Worm (Caenorhabditis elegans) whole organism, L3 larva: Measurements from ENCODE around the gene hal-2.

ENCODE experiments used
- R02D3.7 ChIP-seq: fragments of 150-350 bp; optimal IDR thresholded peaks from 2 replicates; lab custom pipeline; 2014; ENCODE audit warnings: missing biosample characterization, missing genetic modification characterization
- ZK546.5 ChIP-seq: sonication (generic microtip); optimal IDR thresholded peaks from 2 replicates; lab custom pipeline; 2017; ENCODE audit warnings: missing biosample characterization, missing genetic modification characterization
- ama-1 ChIP-seq: fragments of 150-350 bp; optimal IDR thresholded peaks from 2 replicates; lab custom pipeline; 2018
- ceh-16 ChIP-seq: sonication (generic microtip); optimal IDR thresholded peaks from 2 replicates; lab custom pipeline; 2017; ENCODE audit warnings: missing biosample characterization, missing genetic modification characterization
- ceh-28 ChIP-seq: fragments of 150-350 bp; optimal IDR thresholded peaks from 2 replicates; lab custom pipeline; 2014; ENCODE audit warnings: missing biosample characterization, missing genetic modification reagents, missing genetic modification characterization
- ceh-82 ChIP-seq: fragments of 150-350 bp; optimal IDR thresholded peaks from 2 replicates; lab custom pipeline; 2014; ENCODE audit warnings: missing biosample characterization, missing genetic modification characterization
- daf-12 ChIP-seq: fragments of 150-350 bp; optimal IDR thresholded peaks from 2 replicates; lab custom pipeline; 2014; ENCODE audit warnings: missing biosample characterization, missing genetic modification reagents, missing genetic modification characterization
- egl-27 ChIP-seq: sonication (generic microtip); optimal IDR thresholded peaks from 4 replicates; lab custom pipeline; 2017; ENCODE audit warnings: missing biosample characterization, missing genetic modification reagents, missing genetic modification characterization
- elt-1 ChIP-seq: fragments of 150-350 bp; optimal IDR thresholded peaks from 2 replicates; lab custom pipeline; 2014; ENCODE audit warnings: missing biosample characterization, missing genetic modification characterization
- elt-3 ChIP-seq, 3 experiments: fragments of 150-350 bp in 1 of 3; sonication (generic microtip) in 2 of 3; optimal IDR thresholded peaks; 2 replicates in 2 of 3; 4 replicates in 1 of 3; lab custom pipeline; 2014 to 2017; ENCODE audit warnings: missing biosample characterization in 3 of 3, missing genetic modification characterization in 3 of 3
- eor-1 ChIP-seq, 2 experiments: fragments of 150-350 bp; optimal IDR thresholded peaks; 2 replicates each; lab custom pipeline; 2014 to 2018; ENCODE audit warnings: missing biosample characterization in 2 of 2, missing genetic modification characterization in 2 of 2
- fkh-10 ChIP-seq: sonication (generic microtip); optimal IDR thresholded peaks from 2 replicates; lab custom pipeline; 2017; ENCODE audit warnings: missing biosample characterization, missing genetic modification reagents, missing genetic modification characterization
- fkh-2 ChIP-seq: fragments of 150-350 bp; optimal IDR thresholded peaks from 2 replicates; lab custom pipeline; 2014; ENCODE audit warnings: missing biosample characterization, missing genetic modification reagents, missing genetic modification characterization
- hmg-11 ChIP-seq: sonication (generic microtip); optimal IDR thresholded peaks from 2 replicates; lab custom pipeline; 2016; ENCODE audit warnings: missing genetic modification characterization, missing compliant biosample characterization
- jun-1 ChIP-seq: fragments of 150-350 bp; optimal IDR thresholded peaks from 2 replicates; lab custom pipeline; 2014; ENCODE audit warnings: missing biosample characterization, missing genetic modification reagents, missing genetic modification characterization
- lin-15B ChIP-seq: fragments of 150-350 bp; optimal IDR thresholded peaks from 2 replicates; lab custom pipeline; 2014; ENCODE audit warnings: missing biosample characterization, missing genetic modification characterization
- lin-39 ChIP-seq: fragments of 150-350 bp; optimal IDR thresholded peaks from 2 replicates; lab custom pipeline; 2018; ENCODE audit warnings: missing biosample characterization, missing genetic modification reagents, missing genetic modification characterization
- lsy-12 ChIP-seq: sonication (generic microtip); optimal IDR thresholded peaks from 2 replicates; lab custom pipeline; 2016; ENCODE audit warnings: mild to moderate bottlenecking, missing genetic modification characterization, missing compliant biosample characterization
- mml-1 ChIP-seq: fragments of 150-350 bp; sonication (generic microtip); optimal IDR thresholded peaks from 3 replicates; lab custom pipeline; 2014; ENCODE audit warnings: missing biosample characterization, missing genetic modification characterization
- nfya-1 ChIP-seq: sonication (generic microtip); optimal IDR thresholded peaks from 2 replicates; lab custom pipeline; 2017; ENCODE audit warnings: missing genetic modification characterization, mild to moderate bottlenecking, missing compliant biosample characterization, antibody characterized with exemption, moderate library complexity; ENCODE audit not compliant: insufficient read depth
- nhr-11 ChIP-seq: fragments of 150-350 bp; optimal IDR thresholded peaks from 2 replicates; lab custom pipeline; 2014; ENCODE audit warnings: missing biosample characterization, missing genetic modification characterization
- nhr-12 ChIP-seq: fragments of 150-350 bp; optimal IDR thresholded peaks from 2 replicates; lab custom pipeline; 2014; ENCODE audit warnings: missing biosample characterization, missing genetic modification characterization
- nhr-23 ChIP-seq: fragments of 150-350 bp; optimal IDR thresholded peaks from 2 replicates; lab custom pipeline; 2014; ENCODE audit warnings: missing biosample characterization, missing genetic modification reagents, missing genetic modification characterization
- nhr-25 ChIP-seq: sonication (generic microtip); optimal IDR thresholded peaks from 2 replicates; lab custom pipeline; 2017; ENCODE audit warnings: missing biosample characterization, missing genetic modification characterization
- nhr-43 ChIP-seq: sonication (generic microtip); optimal IDR thresholded peaks from 2 replicates; lab custom pipeline; 2016; ENCODE audit warnings: mild to moderate bottlenecking, missing genetic modification characterization, missing compliant biosample characterization; ENCODE audit not compliant: poor library complexity, severe bottlenecking
- nhr-67 ChIP-seq: fragments of 150-350 bp; optimal IDR thresholded peaks from 2 replicates; lab custom pipeline; 2014; ENCODE audit warnings: missing biosample characterization, missing genetic modification characterization
- nhr-77 ChIP-seq: fragments of 150-350 bp; optimal IDR thresholded peaks from 2 replicates; lab custom pipeline; 2014; ENCODE audit warnings: missing biosample characterization, missing genetic modification characterization
- pha-4 ChIP-seq: fragments of 150-350 bp; optimal IDR thresholded peaks from 2 replicates; lab custom pipeline; 2014; ENCODE audit warnings: missing biosample characterization, missing genetic modification reagents, missing genetic modification characterization
- pqm-1 ChIP-seq: fragments of 150-350 bp; optimal IDR thresholded peaks from 2 replicates; lab custom pipeline; 2017; ENCODE audit warnings: missing biosample characterization, missing genetic modification characterization, inconsistent platforms
- sea-2 ChIP-seq: fragments of 150-350 bp; sonication (generic microtip); optimal IDR thresholded peaks from 4 replicates; lab custom pipeline; 2014; ENCODE audit warnings: missing biosample characterization, missing genetic modification reagents, missing genetic modification characterization
- skn-1 ChIP-seq: fragments of 150-350 bp; optimal IDR thresholded peaks from 2 replicates; lab custom pipeline; 2014; ENCODE audit warnings: missing biosample characterization, missing genetic modification characterization
- snpc-4 ChIP-seq: fragments of 150-350 bp; optimal IDR thresholded peaks from 2 replicates; lab custom pipeline; 2014; ENCODE audit warnings: missing biosample characterization, missing genetic modification characterization
- unc-39 ChIP-seq: sonication (generic microtip); optimal IDR thresholded peaks from 4 replicates; lab custom pipeline; 2017; ENCODE audit warnings: missing biosample characterization, missing genetic modification characterization
- unc-62 ChIP-seq: fragments of 150-350 bp; sonication (generic microtip); optimal IDR thresholded peaks from 4 replicates; lab custom pipeline; 2014; ENCODE audit warnings: missing biosample characterization, missing genetic modification reagents, missing genetic modification characterization
- zag-1 ChIP-seq: fragments of 150-350 bp; optimal IDR thresholded peaks from 2 replicates; lab custom pipeline; 2014; ENCODE audit warnings: missing biosample characterization, missing genetic modification characterization

hal-2 gene

ce11 chrIII:10126375-10126774 is 37.6 kb upstream of the hal-2 start:
- TF ChIP-seq daf-12 (tag; lab: Kevin White, UChicago): no peak
- no peak for TF ChIP-seq ceh-16 (tag; lab: Kevin White, UChicago)
- TF ChIP-seq nhr-12: no peak
- TF ChIP-seq nhr-25 (tag; lab: Kevin White, UChicago): no peak
- TF ChIP-seq elt-1 (tag; lab: Kevin White, UChicago): peak; percentile 11
- TF ChIP-seq lin-39 (tag; lab: Kevin White, UChicago): peak; percentile 74
- TF ChIP-seq jun-1 (tag; lab: Kevin White, UChicago): no peak
- no peak for TF ChIP-seq unc-62 (GFP tag; lab: Kevin White, UChicago)

ce11 chrIII:10123586-10124233 is 35.0 kb upstream of the hal-2 start, which contains the start of gene ttll-4:
TSS of gene ttll-4 (plus strand) at chrIII:10124183.
- TF ChIP-seq ZK546.5 (no peak), lin-39 (tag; lab: Kevin White, UChicago) (peak; percentile 9), nfya-1 (tag; lab: Kevin White, UChicago) (peak; percentile 43), elt-3 (tag; optimal IDR thresholded peaks at IDR 0.05; lab: Kevin White, UChicago) (no peak), zag-1 (tag; lab: Kevin White, UChicago) (no peak), ceh-82 (tag; lab: Kevin White, UChicago) (no peak), R02D3.7 (tag; lab: Kevin White, UChicago) (peak; percentile 76), pqm-1 (tag; lab: Kevin White, UChicago) (no peak), nhr-43 (tag; lab: Kevin White, UChicago) (peak; percentile 51), lin-15B (tag; lab: Kevin White, UChicago) (peak; percentile 60)

ce11 chrIII:10120076-10120831 is 31.5 kb upstream of the hal-2 start, which contains the start of the genes gtf-2H3 and ham-3:
TSS of gene gtf-2H3 (minus strand) at chrIII:10120148.
TSS of gene ham-3 (plus strand) at chrIII:10120781.
- TF ChIP-seq ZK546.5 (no peak), nhr-77 (no peak), hmg-11 (tag; lab: Kevin White, UChicago) (peak; percentile 33), sea-2 (GFP tag; lab: Kevin White, UChicago) (no peak), nhr-25 (tag; lab: Kevin White, UChicago) (no peak), ceh-28 (peak; percentile 79), nfya-1 (tag; lab: Kevin White, UChicago) (peak; percentile 41)

ce11 chrIII:10118818-10119217 is 30.1 kb upstream of the hal-2 start, which contains the start of gene ZK1128.3:
TSS of gene ZK1128.3 (minus strand) at chrIII:10118918.
- TF ChIP-seq nhr-77 (no peak), elt-1 (tag; lab: Kevin White, UChicago) (no peak), nhr-11 (no peak), ama-1 (no peak), fkh-10 (GFP tag; lab: Kevin White, UChicago) (no peak), mml-1 (tag; lab: Kevin White, UChicago) (no peak)

ce11 chrIII:10114662-10115061 is 25.9 kb upstream of the hal-2 start, which contains the start of the genes ZK1128.1 and mett-10:
TSS of gene ZK1128.1 (minus strand) at chrIII:10114760.
TSS of gene mett-10 (plus strand) at chrIII:10115036.
- no peak for TF ChIP-seq ceh-16 (tag; lab: Kevin White, UChicago)
- no peak for TF ChIP-seq elt-1 (tag; lab: Kevin White, UChicago)
- peak; percentile 85 for TF ChIP-seq R02D3.7 (tag; lab: Kevin White, UChicago)
- TF ChIP-seq lsy-12 (tag; lab: Kevin White, UChicago): no peak
- TF ChIP-seq sea-2 (GFP tag; lab: Kevin White, UChicago): no peak
- no peak for TF ChIP-seq nhr-43 (tag; lab: Kevin White, UChicago)
- no peak for TF ChIP-seq unc-39 (tag; lab: Kevin White, UChicago)
- TF ChIP-seq nhr-25 (tag; lab: Kevin White, UChicago): no peak
- TF ChIP-seq ZK546.5: no peak
- no peak for TF ChIP-seq fkh-2
- no peak for TF ChIP-seq fkh-10 (GFP tag; lab: Kevin White, UChicago)
- peak; percentile 39 for TF ChIP-seq nfya-1 (tag; lab: Kevin White, UChicago)
- TF ChIP-seq snpc-4 (tag; lab: Kevin White, UChicago): no peak
- peak; percentile 18 for TF ChIP-seq nhr-23 (tag; lab: Kevin White, UChicago)
- no peak for TF ChIP-seq skn-1 (tag; lab: Kevin White, UChicago)
- TF ChIP-seq eor-1 (tag; optimal IDR thresholded peaks at IDR 0.05; lab: Kevin White, UChicago): no peak
- no peak for TF ChIP-seq egl-27 (tag; lab: Kevin White, UChicago)
- peak; percentile 45 for TF ChIP-seq lin-15B (tag; lab: Kevin White, UChicago)
- TF ChIP-seq pha-4 (tag; lab: Kevin White, UChicago): peak; percentile 51
- no peak for TF ChIP-seq jun-1 (tag; lab: Kevin White, UChicago)
- TF ChIP-seq mml-1 (tag; lab: Kevin White, UChicago): no peak
- TF ChIP-seq nhr-67 (tag; lab: Kevin White, UChicago): no peak
